Worm (Caenorhabditis elegans) whole organism, late embryonic: ENCODE results near the gene alh-1.

Experiments
- C08G9.2 ChIP-seq: sonication (generic microtip); optimal IDR thresholded peaks from 2 replicates; lab custom pipeline; 2016; ENCODE audit warnings: mild to moderate bottlenecking, missing genetic modification characterization, moderate library complexity, missing compliant biosample characterization
- C38D4.7 ChIP-seq: fragments of 200-800 bp; sonication (Bioruptor generic); optimal IDR thresholded peaks from 2 replicates; lab custom pipeline; 2018; ENCODE audit warnings: mild to moderate bottlenecking, missing genetic modification characterization, moderate library complexity, missing compliant biosample characterization
- F13H6.1 ChIP-seq: sonication (generic microtip); optimal IDR thresholded peaks from 2 replicates; lab custom pipeline; 2016; ENCODE audit warnings: missing genetic modification characterization, missing compliant biosample characterization
- K02D7.2 ChIP-seq: sonication (generic microtip); optimal IDR thresholded peaks from 2 replicates; lab custom pipeline; 2017; ENCODE audit warnings: mild to moderate bottlenecking, missing genetic modification characterization, missing compliant biosample characterization
- Y22D7AL.16 ChIP-seq: sonication (generic microtip); optimal IDR thresholded peaks from 2 replicates; lab custom pipeline; 2016; ENCODE audit warnings: missing genetic modification characterization, missing compliant biosample characterization
- ceh-14 ChIP-seq: sonication (generic microtip); optimal IDR thresholded peaks from 2 replicates; lab custom pipeline; 2016; ENCODE audit warnings: missing genotype, missing genetic modification characterization, missing compliant biosample characterization
- ceh-18 ChIP-seq: sonication (generic microtip); optimal IDR thresholded peaks from 2 replicates; lab custom pipeline; 2016; ENCODE audit warnings: missing genetic modification characterization, missing compliant biosample characterization
- ceh-19 ChIP-seq: fragments of 200-800 bp; sonication (Bioruptor generic); optimal IDR thresholded peaks from 2 replicates; lab custom pipeline; 2018; ENCODE audit warnings: mild to moderate bottlenecking, missing genetic modification characterization, missing compliant biosample characterization
- ceh-2 ChIP-seq: sonication (generic microtip); optimal IDR thresholded peaks from 2 replicates; lab custom pipeline; 2016; ENCODE audit warnings: missing genotype, missing genetic modification characterization, missing compliant biosample characterization
- ceh-24 ChIP-seq: sonication (generic microtip); optimal IDR thresholded peaks from 2 replicates; lab custom pipeline; 2016; ENCODE audit warnings: mild to moderate bottlenecking, missing genetic modification characterization, missing compliant biosample characterization
- ceh-31 ChIP-seq: sonication (generic microtip); optimal IDR thresholded peaks from 2 replicates; lab custom pipeline; 2016; ENCODE audit warnings: missing genetic modification characterization, missing compliant biosample characterization
- ceh-34 ChIP-seq: sonication (generic microtip); optimal IDR thresholded peaks from 2 replicates; lab custom pipeline; 2016; ENCODE audit warnings: mild to moderate bottlenecking, missing genetic modification characterization, missing compliant biosample characterization
- ceh-45 ChIP-seq: fragments of 200-800 bp; sonication (Bioruptor generic); IDR thresholded peaks from 2 replicates; pipeline ENCODE4 v1.3.6; 2022; ENCODE audit warnings: missing genetic modification reagents, missing genetic modification characterization, missing compliant biosample characterization
- ceh-48 ChIP-seq: sonication (generic microtip); optimal IDR thresholded peaks from 2 replicates; lab custom pipeline; 2016; ENCODE audit warnings: missing genetic modification characterization, inconsistent platforms, missing compliant biosample characterization
- ceh-6 ChIP-seq: fragments of 200-800 bp; sonication (Bioruptor generic); optimal IDR thresholded peaks from 2 replicates; lab custom pipeline; 2018; ENCODE audit warnings: mild to moderate bottlenecking, missing genetic modification characterization, missing compliant biosample characterization
- ceh-9 ChIP-seq: sonication (generic microtip); optimal IDR thresholded peaks from 2 replicates; lab custom pipeline; 2016; ENCODE audit warnings: mild to moderate bottlenecking, missing genetic modification characterization, inconsistent platforms, missing compliant biosample characterization
- che-1 ChIP-seq: sonication (generic microtip); optimal IDR thresholded peaks from 2 replicates; lab custom pipeline; 2016; ENCODE audit warnings: mild to moderate bottlenecking, missing genetic modification characterization, missing compliant biosample characterization
- dve-1 ChIP-seq: sonication (generic microtip); optimal IDR thresholded peaks from 2 replicates; lab custom pipeline; 2017; ENCODE audit warnings: antibody characterized with exemption, mild to moderate bottlenecking, missing genetic modification characterization, missing compliant biosample characterization
- elt-2 ChIP-seq: sonication (generic microtip); optimal IDR thresholded peaks from 2 replicates; lab custom pipeline; 2016; ENCODE audit warnings: missing genetic modification reagents, missing genetic modification characterization, missing compliant biosample characterization
- ets-4 ChIP-seq: sonication (generic microtip); optimal IDR thresholded peaks from 2 replicates; lab custom pipeline; 2016; ENCODE audit warnings: missing genetic modification characterization, missing compliant biosample characterization
- fax-1 ChIP-seq: sonication (generic microtip); optimal IDR thresholded peaks from 2 replicates; lab custom pipeline; 2016; ENCODE audit warnings: missing genotype, missing genetic modification characterization, missing compliant biosample characterization
- fkh-6 ChIP-seq: sonication (generic microtip); optimal IDR thresholded peaks from 2 replicates; lab custom pipeline; 2016; ENCODE audit warnings: missing genetic modification characterization, missing compliant biosample characterization
- gmeb-2 ChIP-seq: sonication (generic microtip); optimal IDR thresholded peaks from 2 replicates; lab custom pipeline; 2016; ENCODE audit warnings: missing genetic modification characterization, inconsistent platforms, missing compliant biosample characterization
- hlh-30 ChIP-seq: sonication (generic microtip); optimal IDR thresholded peaks from 2 replicates; lab custom pipeline; 2017; ENCODE audit warnings: antibody characterized with exemption, missing genetic modification characterization, missing compliant biosample characterization; ENCODE audit not compliant: insufficient read depth
- hlh-6 ChIP-seq: sonication (generic microtip); optimal IDR thresholded peaks from 2 replicates; lab custom pipeline; 2016; ENCODE audit warnings: missing genotype, missing genetic modification characterization, missing compliant biosample characterization
- hlh-8 ChIP-seq: sonication (generic microtip); optimal IDR thresholded peaks from 2 replicates; lab custom pipeline; 2016; ENCODE audit warnings: missing genotype, missing genetic modification characterization, missing compliant biosample characterization
- lin-11 ChIP-seq: fragments of 200-800 bp; sonication (Bioruptor generic); optimal IDR thresholded peaks from 2 replicates; lab custom pipeline; 2018; ENCODE audit warnings: mild to moderate bottlenecking, missing genetic modification characterization, missing compliant biosample characterization
- nfya-1 ChIP-seq: sonication (generic microtip); optimal IDR thresholded peaks from 2 replicates; lab custom pipeline; 2017; ENCODE audit warnings: missing genetic modification characterization, mild to moderate bottlenecking, missing compliant biosample characterization, antibody characterized with exemption, moderate library complexity
- nhr-232 ChIP-seq: sonication (generic microtip); optimal IDR thresholded peaks from 2 replicates; lab custom pipeline; 2016; ENCODE audit warnings: missing genetic modification characterization, missing compliant biosample characterization
- npax-4 ChIP-seq: sonication (generic microtip); optimal IDR thresholded peaks from 2 replicates; lab custom pipeline; 2016; ENCODE audit warnings: missing genetic modification characterization, missing compliant biosample characterization
- pha-2 ChIP-seq: sonication (generic microtip); optimal IDR thresholded peaks from 2 replicates; lab custom pipeline; 2017; ENCODE audit warnings: mild to moderate bottlenecking, missing genetic modification characterization, missing compliant biosample characterization
- pha-4 ChIP-seq: fragments of 150-350 bp; optimal IDR thresholded peaks from 2 replicates; lab custom pipeline; 2018; ENCODE audit warnings: missing biosample characterization, missing genetic modification reagents, missing genetic modification characterization
- pqm-1 ChIP-seq: sonication (generic microtip); optimal IDR thresholded peaks from 2 replicates; lab custom pipeline; 2016; ENCODE audit warnings: missing genetic modification characterization, missing compliant biosample characterization
- pros-1 ChIP-seq: fragments of 150-350 bp; optimal IDR thresholded peaks from 2 replicates; lab custom pipeline; 2014; ENCODE audit warnings: missing biosample characterization, missing genetic modification reagents, missing genetic modification characterization
- ref-2 ChIP-seq: sonication (generic microtip); optimal IDR thresholded peaks from 2 replicates; lab custom pipeline; 2016; ENCODE audit warnings: missing genetic modification characterization, missing compliant biosample characterization
- rnt-1 ChIP-seq: sonication (generic microtip); optimal IDR thresholded peaks from 2 replicates; lab custom pipeline; 2016; ENCODE audit warnings: missing genetic modification characterization, missing compliant biosample characterization
- sdc-2 ChIP-seq: sonication (generic microtip); optimal IDR thresholded peaks from 2 replicates; lab custom pipeline; 2016; ENCODE audit warnings: missing genotype, missing genetic modification characterization, missing compliant biosample characterization
- sox-2 ChIP-seq: fragments of 200-800 bp; sonication (Bioruptor generic); IDR thresholded peaks from 2 replicates; pipeline ENCODE4 v1.3.6; 2022; ENCODE audit warnings: missing genetic modification reagents, missing genetic modification characterization, missing compliant biosample characterization
- syd-9 ChIP-seq: sonication (generic microtip); optimal IDR thresholded peaks from 2 replicates; lab custom pipeline; 2016; ENCODE audit warnings: mild to moderate bottlenecking, missing genetic modification characterization, moderate library complexity, missing compliant biosample characterization
- tbx-2 ChIP-seq: sonication (generic microtip); optimal IDR thresholded peaks from 2 replicates; lab custom pipeline; 2016; ENCODE audit warnings: missing genetic modification characterization, missing compliant biosample characterization
- tbx-7 ChIP-seq: sonication (generic microtip); optimal IDR thresholded peaks from 2 replicates; lab custom pipeline; 2016; ENCODE audit warnings: missing genotype, missing genetic modification characterization, missing compliant biosample characterization
- unc-3 ChIP-seq, 2 experiments: fragments of 200-800 bp in 1 of 2; sonication (Bioruptor generic) in 1 of 2; sonication (generic microtip) in 1 of 2; conservative IDR thresholded peaks in 1 of 2; optimal IDR thresholded peaks in 1 of 2; 2 replicates each; pipeline versions ENCODE4 v1.3.6 to Lab custom; 2016 to 2022; ENCODE audit warnings: missing compliant biosample characterization in 2 of 2, missing genetic modification characterization in 2 of 2, missing genetic modification reagents in 1 of 2
- unc-42 ChIP-seq: sonication (generic microtip); optimal IDR thresholded peaks from 2 replicates; lab custom pipeline; 2016; ENCODE audit warnings: missing genotype, missing genetic modification characterization, missing compliant biosample characterization
- unc-86 ChIP-seq: sonication (generic microtip); optimal IDR thresholded peaks from 2 replicates; lab custom pipeline; 2016; ENCODE audit warnings: missing genetic modification characterization, missing compliant biosample characterization
- zip-5 ChIP-seq: sonication (generic microtip); optimal IDR thresholded peaks from 2 replicates; lab custom pipeline; 2016; ENCODE audit warnings: missing genetic modification characterization, missing compliant biosample characterization
- ztf-16 ChIP-seq: sonication (generic microtip); optimal IDR thresholded peaks from 2 replicates; lab custom pipeline; 2017; ENCODE audit warnings: missing genetic modification characterization, missing compliant biosample characterization

alh-1 gene

DNA sequence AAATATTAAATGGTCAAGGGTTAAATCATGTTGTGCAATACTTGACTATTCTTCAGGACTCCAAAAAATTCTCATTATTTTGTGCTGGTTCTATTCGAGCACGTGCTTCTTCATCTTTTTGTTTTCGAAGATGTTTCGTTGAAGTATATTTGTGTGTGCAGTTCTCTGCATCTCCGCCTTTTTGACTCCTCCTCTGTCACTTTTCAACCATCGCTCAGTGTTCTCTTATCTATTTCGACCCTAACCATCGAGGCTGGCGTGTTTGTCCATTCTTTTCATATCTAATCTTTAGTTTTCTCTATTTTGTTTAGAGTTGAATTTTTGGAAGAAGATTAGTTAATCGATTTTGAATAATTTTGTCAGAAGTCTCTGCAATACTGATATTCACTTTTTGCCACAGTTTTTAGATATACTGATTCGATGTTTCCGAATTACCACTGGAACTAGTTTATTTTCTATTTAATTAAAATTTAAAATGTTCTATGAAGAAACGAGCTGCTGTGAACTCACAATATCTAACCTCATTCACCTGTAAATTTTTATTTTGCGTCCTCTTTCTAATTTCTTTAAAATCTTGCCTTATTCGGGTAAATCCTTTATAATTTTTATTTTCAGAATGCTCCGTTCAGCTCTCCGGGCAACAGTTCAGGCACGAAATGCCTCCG, at the start of gene alh-1:
alh-1 (plus strand) TSS at position 615 of the 665 bp plus-strand sequence.
- TF ChIP-seq pha-4 (tag; lab: Kevin White, UChicago) (no peak), elt-2 (tag; lab: Kevin White, UChicago) (peak; percentile 61)

- TF ChIP-seq ref-2 (tag; lab: Kevin White, UChicago) (no peak), ceh-31 (no peak), Y22D7AL.16 (tag; lab: Kevin White, UChicago) (no peak), nhr-232 (tag; lab: Kevin White, UChicago) (no peak)
- TF ChIP-seq, all 69 proteins: peak for 0
Measured at ce11 chrIII:5030629-5031028, 46.9 kb upstream of the alh-1 start, which contains the start of gene klp-6. klp-6 (plus strand) TSS chrIII:5030929.

DNA sequence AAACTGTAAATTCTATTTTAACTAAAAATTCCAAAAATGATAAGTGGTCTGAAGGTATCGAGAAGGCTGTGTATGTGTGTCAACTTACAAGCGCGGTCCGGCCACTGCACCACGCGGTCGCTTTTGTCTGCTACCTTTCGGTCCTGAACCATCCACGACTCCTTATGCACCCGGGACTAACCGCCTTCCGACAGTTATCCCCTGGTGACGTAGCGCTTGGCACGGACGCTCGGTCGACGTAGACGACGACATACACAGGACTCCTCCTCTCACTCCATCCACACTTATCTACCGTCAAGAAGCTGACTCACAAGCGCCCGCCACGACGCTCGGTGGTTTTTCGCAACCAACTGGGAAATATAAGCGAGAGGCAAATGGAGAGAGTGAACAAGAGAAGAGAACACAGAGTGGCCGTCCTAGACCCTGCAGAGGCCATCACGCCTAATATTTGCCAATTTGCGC, 46.2 kb upstream of the alh-1 start:
- TF ChIP-seq K02D7.2 (tag; lab: Kevin White, UChicago) (peak; percentile 86), pqm-1 (peak; percentile 60), npax-4 (tag; lab: Kevin White, UChicago) (peak; percentile 57), ztf-16 (peak; percentile 86), che-1 (tag; lab: Kevin White, UChicago) (peak; percentile 85), tbx-7 (peak; percentile 55), fax-1 (tag; lab: Kevin White, UChicago) (peak; percentile 81), ceh-18 (tag; lab: Kevin White, UChicago) (peak; percentile 92), ceh-19 (GFP tag; lab: Kevin White, UChicago) (peak; percentile 90), unc-86 (peak; percentile 75), Y22D7AL.16 (tag; lab: Kevin White, UChicago) (peak; percentile 38), ref-2 (tag; lab: Kevin White, UChicago) (peak; percentile 91), F13H6.1 (tag; lab: Kevin White, UChicago) (peak; percentile 85), ceh-9 (tag; lab: Kevin White, UChicago) (peak; percentile 39), ets-4 (peak; percentile 97), nfya-1 (tag; lab: Kevin White, UChicago) (peak; percentile 72), unc-42 (tag; lab: Kevin White, UChicago) (peak; percentile 69), lin-11 (tag; lab: Kevin White, UChicago) (peak; percentile 77), fkh-6 (tag; lab: Kevin White, UChicago) (peak; percentile 88), sox-2 (peak; percentile 65), ceh-45 (GFP tag; lab: Robert Waterston, UW) (peak; percentile 87), gmeb-2 (tag; lab: Kevin White, UChicago) (peak; percentile 67), tbx-2 (peak; percentile 91), hlh-8 (tag; lab: Kevin White, UChicago) (peak; percentile 52), C08G9.2 (tag; lab: Kevin White, UChicago) (peak; percentile 86), ceh-6 (GFP tag; lab: Kevin White, UChicago) (peak; percentile 84), sdc-2 (tag; lab: Kevin White, UChicago) (peak; percentile 82), ceh-2 (tag; lab: Kevin White, UChicago) (peak; percentile 72), ceh-31 (peak; percentile 81), ceh-34 (tag; lab: Kevin White, UChicago) (peak; percentile 96), dve-1 (peak; percentile 84), syd-9 (tag; lab: Kevin White, UChicago) (peak; percentile 87), hlh-6 (peak; percentile 91), rnt-1 (tag; lab: Kevin White, UChicago) (peak; percentile 83), ceh-48 (peak; percentile 67), hlh-30 (tag; lab: Kevin White, UChicago) (peak; percentile 47), unc-3 (GFP tag; conservative IDR thresholded peaks at IDR 0.05; lab: Robert Waterston, UW) (peak; percentile 67), unc-3 (tag; optimal IDR thresholded peaks at IDR 0.05; lab: Kevin White, UChicago) (peak; percentile 91), pha-2 (peak; percentile 86), pros-1 (tag; lab: Kevin White, UChicago) (peak; percentile 24), ceh-24 (tag; lab: Kevin White, UChicago) (peak; percentile 87), C38D4.7 (peak; percentile 78), elt-2 (tag; lab: Kevin White, UChicago) (peak; percentile 95), zip-5 (peak; percentile 54), ceh-14 (tag; lab: Kevin White, UChicago) (peak; percentile 83)
